In genomic region chr3R:27288202-27289135, dm6 we compare ENCODE assay signal across 1 fruit fly cellular context.
TF ChIP-seq lines count a peak whose summit lies in the region.

TSS of gene bigmax (minus strand) at chr3R:27288526.
TSS of gene Hmu (plus strand) at chr3R:27288769.

TF ChIP-seq in whole organism, embryonic, 481 proteins besides CTCF, POLR2A, EP300 and RAD21 (continued from another document and continues in another):
- peak; percentile 88 for TF ChIP-seq CG9817 (tag; optimal IDR thresholded peaks at IDR 0.05; lab: Kevin White, UChicago)
- peak; percentile 81 for TF ChIP-seq CG4424 (GFP tag; optimal IDR thresholded peaks at IDR 0.05; lab: Kevin White, UChicago)
- peak; percentile 74 for TF ChIP-seq B-H1 (GFP tag; IDR thresholded peaks at IDR 0.05; lab: Robert Waterston, UW)
- TF ChIP-seq CG17361 (GFP tag; IDR thresholded peaks at IDR 0.05; lab: Robert Waterston, UW): peak; percentile 86
- TF ChIP-seq CG10462 (GFP tag; optimal IDR thresholded peaks at IDR 0.05; lab: Kevin White, UChicago): peak; percentile 75
- peak; percentile 85 for TF ChIP-seq CG9609 (GFP tag; optimal IDR thresholded peaks at IDR 0.05; lab: Kevin White, UChicago)
- peak; percentile 61 for TF ChIP-seq esg (GFP tag; conservative IDR thresholded peaks at IDR 0.05; lab: Robert Waterston, UW)
- peak; percentile 13 for TF ChIP-seq nom (GFP tag; optimal IDR thresholded peaks at IDR 0.05; lab: Kevin White, UChicago)
- peak; percentile 86 for TF ChIP-seq dm (GFP tag; optimal IDR thresholded peaks at IDR 0.05; lab: Kevin White, UChicago)
- peak; percentile 56; the same call in 1 of the 3 replicates for TF ChIP-seq so (GFP tag; IDR thresholded peaks at IDR 0.05; lab: Robert Waterston, UW)
- TF ChIP-seq al (GFP tag; IDR thresholded peaks at IDR 0.05; lab: Robert Waterston, UW): peak; percentile 79
- TF ChIP-seq CG11085 (GFP tag; IDR thresholded peaks at IDR 0.05; lab: Robert Waterston, UW): peak; percentile 81
- peak; percentile 72 for TF ChIP-seq scrt (GFP tag; optimal IDR thresholded peaks at IDR 0.05; lab: Kevin White, UChicago)
- TF ChIP-seq CG14014 (GFP tag; IDR thresholded peaks at IDR 0.05; lab: Robert Waterston, UW): peak; percentile 77
- no peak for TF ChIP-seq cg (GFP tag; optimal IDR thresholded peaks at IDR 0.05; lab: Kevin White, UChicago)
- TF ChIP-seq CG15601 (tag; optimal IDR thresholded peaks at IDR 0.05; lab: Kevin White, UChicago): peak; percentile 86
- peak; percentile 69 for TF ChIP-seq CG4854 (GFP tag; optimal IDR thresholded peaks at IDR 0.05; lab: Kevin White, UChicago)
- TF ChIP-seq ssp (GFP tag; IDR thresholded peaks at IDR 0.05; lab: Robert Waterston, UW): peak; percentile 81
- TF ChIP-seq CG30431 (GFP tag; optimal IDR thresholded peaks at IDR 0.05; lab: Kevin White, UChicago): peak; percentile 65
- TF ChIP-seq CG10366 (GFP tag; IDR thresholded peaks at IDR 0.05; lab: Robert Waterston, UW): peak; percentile 83
- peak; percentile 71; the same call in 1 of the 3 replicates for TF ChIP-seq otp (GFP tag; IDR thresholded peaks at IDR 0.05; lab: Robert Waterston, UW)
- peak; percentile 21; the same call in 1 of the 2 replicates for TF ChIP-seq Lim3 (GFP tag; IDR thresholded peaks at IDR 0.05; lab: Robert Waterston, UW)
- TF ChIP-seq CG9876 (GFP tag; optimal IDR thresholded peaks at IDR 0.05; lab: Kevin White, UChicago): peak; percentile 93
- peak; percentile 63 for TF ChIP-seq CG17385 (GFP tag; optimal IDR thresholded peaks at IDR 0.05; lab: Kevin White, UChicago)
- TF ChIP-seq wor (GFP tag; IDR thresholded peaks at IDR 0.05; lab: Robert Waterston, UW): peak; percentile 66
- TF ChIP-seq fd3F (GFP tag; optimal IDR thresholded peaks at IDR 0.05; lab: Kevin White, UChicago): peak; percentile 70
- TF ChIP-seq gcm2 (GFP tag; optimal IDR thresholded peaks at IDR 0.05; lab: Kevin White, UChicago): peak; percentile 50
- peak; percentile 94 for TF ChIP-seq lilli (GFP tag; optimal IDR thresholded peaks at IDR 0.05; lab: Kevin White, UChicago)
- TF ChIP-seq trem (tag; optimal IDR thresholded peaks at IDR 0.05; lab: Kevin White, UChicago): peak; percentile 91
- TF ChIP-seq Dbx (GFP tag; IDR thresholded peaks at IDR 0.05; lab: Robert Waterston, UW): peak; percentile 92
- TF ChIP-seq slou (GFP tag; optimal IDR thresholded peaks at IDR 0.05; lab: Kevin White, UChicago): peak; percentile 63
- TF ChIP-seq CG14710 (tag; optimal IDR thresholded peaks at IDR 0.05; lab: Kevin White, UChicago): peak; percentile 88
- TF ChIP-seq Gsc (GFP tag; IDR thresholded peaks at IDR 0.05; lab: Robert Waterston, UW): no peak
- peak; percentile 87 for TF ChIP-seq Xrp1 (GFP tag; IDR thresholded peaks at IDR 0.05; lab: Robert Waterston, UW)
- TF ChIP-seq cas (GFP tag; IDR thresholded peaks at IDR 0.05; lab: Robert Waterston, UW): peak; percentile 71
- TF ChIP-seq CG34376 (GFP tag; optimal IDR thresholded peaks at IDR 0.05; lab: Kevin White, UChicago): peak; percentile 87
- peak; percentile 56 for TF ChIP-seq da (GFP tag; optimal IDR thresholded peaks at IDR 0.05; lab: Kevin White, UChicago)
- TF ChIP-seq CG6175 (GFP tag; IDR thresholded peaks at IDR 0.05; lab: Robert Waterston, UW): peak; percentile 64; the same call in 1 of the 3 replicates
- no peak for TF ChIP-seq btn (GFP tag; optimal IDR thresholded peaks at IDR 0.05; lab: Kevin White, UChicago)
- peak; percentile 86 for TF ChIP-seq CG13424 (tag; optimal IDR thresholded peaks at IDR 0.05; lab: Kevin White, UChicago)
- peak; percentile 86 for TF ChIP-seq Side (GFP tag; optimal IDR thresholded peaks at IDR 0.05; lab: Kevin White, UChicago)
- TF ChIP-seq YL-1 (GFP tag; optimal IDR thresholded peaks at IDR 0.05; lab: Kevin White, UChicago): peak; percentile 94
- 0 out of 2 replicates have a peak, but pooled peaks have one; percentile 10 for TF ChIP-seq Ravus (GFP tag; IDR thresholded peaks at IDR 0.05; lab: Robert Waterston, UW)
- TF ChIP-seq Oli (tag; optimal IDR thresholded peaks at IDR 0.05; lab: Kevin White, UChicago): peak; percentile 68
- TF ChIP-seq CG4820 (GFP tag; optimal IDR thresholded peaks at IDR 0.05; lab: Kevin White, UChicago): peak; percentile 82
- TF ChIP-seq CG6854 (GFP tag; optimal IDR thresholded peaks at IDR 0.05; lab: Kevin White, UChicago): peak; percentile 59
- peak; percentile 69 for TF ChIP-seq CG10147 (GFP tag; optimal IDR thresholded peaks at IDR 0.05; lab: Kevin White, UChicago)
- TF ChIP-seq ftz-f1 (GFP tag; optimal IDR thresholded peaks at IDR 0.05; lab: Kevin White, UChicago): peak; percentile 95
- TF ChIP-seq HLH4C (GFP tag; IDR thresholded peaks at IDR 0.05; lab: Robert Waterston, UW; ENCODE audit: partially characterized antibody): peak; percentile 83
- no peak for TF ChIP-seq D (optimal IDR thresholded peaks at IDR 0.05; lab: Kevin White, UChicago)
- peak; percentile 53 for TF ChIP-seq D (GFP tag; optimal IDR thresholded peaks at IDR 0.05; lab: Kevin White, UChicago)
- peak; percentile 54; the same call in 1 of the 2 replicates for TF ChIP-seq rib (GFP tag; IDR thresholded peaks at IDR 0.05; lab: Robert Waterston, UW)
- TF ChIP-seq Rx (GFP tag; IDR thresholded peaks at IDR 0.05; lab: Robert Waterston, UW): peak; percentile 56; the same call in 1 of the 2 replicates
- TF ChIP-seq h (optimal IDR thresholded peaks at IDR 0.05; lab: Kevin White, UChicago): no peak
- peak; percentile 91 for TF ChIP-seq CG12769 (tag; optimal IDR thresholded peaks at IDR 0.05; lab: Kevin White, UChicago)
- TF ChIP-seq CG8944 (GFP tag; optimal IDR thresholded peaks at IDR 0.05; lab: Kevin White, UChicago): peak; percentile 92
- peak; percentile 70 for TF ChIP-seq Nf-YC (tag; optimal IDR thresholded peaks at IDR 0.05; lab: Kevin White, UChicago)
- peak; percentile 67 for TF ChIP-seq Dref (GFP tag; IDR thresholded peaks at IDR 0.05; lab: Robert Waterston, UW)
- TF ChIP-seq CG15696 (tag; optimal IDR thresholded peaks at IDR 0.05; lab: Kevin White, UChicago): peak; percentile 62
- TF ChIP-seq lbe (GFP tag; optimal IDR thresholded peaks at IDR 0.05; lab: Kevin White, UChicago): peak; percentile 55
- peak; percentile 87 for TF ChIP-seq fu2 (GFP tag; optimal IDR thresholded peaks at IDR 0.05; lab: Kevin White, UChicago)
- peak; percentile 96 for TF ChIP-seq knrl (GFP tag; IDR thresholded peaks at IDR 0.05; lab: Robert Waterston, UW; ENCODE audit: partially characterized antibody)
- peak; percentile 63 for TF ChIP-seq CG4404 (GFP tag; IDR thresholded peaks at IDR 0.05; lab: Robert Waterston, UW)
- peak; percentile 80 for TF ChIP-seq HLH3B (GFP tag; IDR thresholded peaks at IDR 0.05; lab: Robert Waterston, UW)
- TF ChIP-seq CG2129 (GFP tag; IDR thresholded peaks at IDR 0.05; lab: Robert Waterston, UW; ENCODE audit: partially characterized antibody): peak; percentile 87
- peak; percentile 79 for TF ChIP-seq klu (GFP tag; IDR thresholded peaks at IDR 0.05; lab: Robert Waterston, UW)
- TF ChIP-seq z (GFP tag; IDR thresholded peaks at IDR 0.05; lab: Robert Waterston, UW): no peak
- peak; percentile 85 for TF ChIP-seq Atf-2 (GFP tag; optimal IDR thresholded peaks at IDR 0.05; lab: Kevin White, UChicago)
- TF ChIP-seq CG10543 (GFP tag; optimal IDR thresholded peaks at IDR 0.05; lab: Kevin White, UChicago): peak; percentile 79
- TF ChIP-seq sc (optimal IDR thresholded peaks at IDR 0.05; lab: Kevin White, UChicago): no peak
- TF ChIP-seq sc (GFP tag; optimal IDR thresholded peaks at IDR 0.05; lab: Kevin White, UChicago): peak; percentile 3
- peak; percentile 91 for TF ChIP-seq CG14441 (GFP tag; IDR thresholded peaks at IDR 0.05; lab: Robert Waterston, UW)
- TF ChIP-seq CG7372 (GFP tag; IDR thresholded peaks at IDR 0.05; lab: Robert Waterston, UW): peak; percentile 81
- TF ChIP-seq Six4 (GFP tag; optimal IDR thresholded peaks at IDR 0.05; lab: Kevin White, UChicago): peak; percentile 61
- peak; percentile 81 for TF ChIP-seq CG16863 (GFP tag; optimal IDR thresholded peaks at IDR 0.05; lab: Kevin White, UChicago)
- TF ChIP-seq E2f1 (GFP tag; IDR thresholded peaks at IDR 0.05; lab: Robert Waterston, UW): peak; percentile 78
- TF ChIP-seq Pdp1 (GFP tag; optimal IDR thresholded peaks at IDR 0.05; lab: Kevin White, UChicago): peak; percentile 82 to 85
- TF ChIP-seq zfh1 (GFP tag; IDR thresholded peaks at IDR 0.05; lab: Robert Waterston, UW): peak; percentile 81
- peak; percentile 68 for TF ChIP-seq schlank (tag; optimal IDR thresholded peaks at IDR 0.05; lab: Kevin White, UChicago)
- peak; percentile 87 for TF ChIP-seq CG15514 (GFP tag; optimal IDR thresholded peaks at IDR 0.05; lab: Kevin White, UChicago)
- peak; percentile 45; the same call in 1 of the 2 replicates for TF ChIP-seq Nf-YA (GFP tag; IDR thresholded peaks at IDR 0.05; lab: Robert Waterston, UW)
- TF ChIP-seq ATbp (GFP tag; optimal IDR thresholded peaks at IDR 0.05; lab: Kevin White, UChicago): peak; percentile 21
- TF ChIP-seq hth (optimal IDR thresholded peaks at IDR 0.05; lab: Kevin White, UChicago): no peak
- peak; percentile 27 for TF ChIP-seq CG12299 (tag; optimal IDR thresholded peaks at IDR 0.05; lab: Kevin White, UChicago)
- peak; percentile 91 for TF ChIP-seq CG1603 (tag; optimal IDR thresholded peaks at IDR 0.05; lab: Kevin White, UChicago)
- TF ChIP-seq CG4360 (GFP tag; IDR thresholded peaks at IDR 0.05; lab: Robert Waterston, UW): no peak
- TF ChIP-seq Med (GFP tag; lab: Kevin White, UChicago): peak; percentile 99
- no peak for TF ChIP-seq prd (optimal IDR thresholded peaks at IDR 0.05; lab: Kevin White, UChicago)
- peak; percentile 84 for TF ChIP-seq prd (GFP tag; IDR thresholded peaks at IDR 0.05; lab: Robert Waterston, UW)
- TF ChIP-seq fd96Cb (tag; optimal IDR thresholded peaks at IDR 0.05; lab: Kevin White, UChicago): peak; percentile 78
- peak; percentile 88 for TF ChIP-seq CG17829 (tag; optimal IDR thresholded peaks at IDR 0.05; lab: Kevin White, UChicago)
- TF ChIP-seq kni (GFP tag; optimal IDR thresholded peaks at IDR 0.05; lab: Kevin White, UChicago): peak; percentile 29
- peak; percentile 65; the same call in 2 of the 3 replicates for TF ChIP-seq CG3726 (GFP tag; IDR thresholded peaks at IDR 0.05; lab: Robert Waterston, UW)
- peak; percentile 89 for TF ChIP-seq HmgZ (tag; optimal IDR thresholded peaks at IDR 0.05; lab: Kevin White, UChicago)
- peak; percentile 85 for TF ChIP-seq tx (GFP tag; optimal IDR thresholded peaks at IDR 0.05; lab: Kevin White, UChicago)
- no peak for TF ChIP-seq Tbp (GFP tag; optimal IDR thresholded peaks at IDR 0.05; lab: Kevin White, UChicago)
- peak; percentile 87 to 89 for TF ChIP-seq chif (GFP tag; optimal IDR thresholded peaks at IDR 0.05; lab: Kevin White, UChicago)
- no peak for TF ChIP-seq sima (GFP tag; optimal IDR thresholded peaks at IDR 0.05; lab: Kevin White, UChicago)
- peak; percentile 36 for TF ChIP-seq CG10565 (GFP tag; optimal IDR thresholded peaks at IDR 0.05; lab: Kevin White, UChicago)
- peak; percentile 83 for TF ChIP-seq shn (GFP tag; optimal IDR thresholded peaks at IDR 0.05; lab: Kevin White, UChicago)
- TF ChIP-seq slp2 (GFP tag; optimal IDR thresholded peaks at IDR 0.05; lab: Kevin White, UChicago): peak; percentile 73
- peak; percentile 36 for TF ChIP-seq odd (GFP tag; optimal IDR thresholded peaks at IDR 0.05; lab: Kevin White, UChicago)
- peak; percentile 85 for TF ChIP-seq Dip3 (GFP tag; optimal IDR thresholded peaks at IDR 0.05; lab: Kevin White, UChicago)
- TF ChIP-seq Oaz (GFP tag; IDR thresholded peaks at IDR 0.05; lab: Robert Waterston, UW): peak; percentile 72
- peak; percentile 82 for TF ChIP-seq CG9727 (GFP tag; optimal IDR thresholded peaks at IDR 0.05; lab: Kevin White, UChicago)
- no peak for TF ChIP-seq fd102C (GFP tag; optimal IDR thresholded peaks at IDR 0.05; lab: Kevin White, UChicago)
- no peak for TF ChIP-seq CkIIα-i1 (GFP tag; IDR thresholded peaks at IDR 0.05; lab: Robert Waterston, UW)
- no peak for TF ChIP-seq HLHmδ (GFP tag; optimal IDR thresholded peaks at IDR 0.05; lab: Kevin White, UChicago)
- TF ChIP-seq Eip74EF (GFP tag; optimal IDR thresholded peaks at IDR 0.05; lab: Kevin White, UChicago): peak in 1 of 2 experiments; percentile 49
- peak; percentile 77 for TF ChIP-seq GATAe (GFP tag; conservative IDR thresholded peaks at IDR 0.05; lab: Robert Waterston, UW)
- TF ChIP-seq ewg (GFP tag; optimal IDR thresholded peaks at IDR 0.05; lab: Kevin White, UChicago): peak; percentile 73
- TF ChIP-seq az2 (GFP tag; optimal IDR thresholded peaks at IDR 0.05; lab: Kevin White, UChicago): peak; percentile 77
- TF ChIP-seq crc (GFP tag; optimal IDR thresholded peaks at IDR 0.05; lab: Kevin White, UChicago): peak; percentile 88
- peak; percentile 74; the same call in 2 of the 3 replicates for TF ChIP-seq jigr1 (GFP tag; IDR thresholded peaks at IDR 0.05; lab: Robert Waterston, UW)
- peak; percentile 51 for TF ChIP-seq Jarid2 (GFP tag; optimal IDR thresholded peaks at IDR 0.05; lab: Kevin White, UChicago)
- TF ChIP-seq Bteb2 (GFP tag; optimal IDR thresholded peaks at IDR 0.05; lab: Kevin White, UChicago): peak; percentile 88
- peak; percentile 85 for TF ChIP-seq CoRest (tag; optimal IDR thresholded peaks at IDR 0.05; lab: Kevin White, UChicago)
- TF ChIP-seq CG8924 (tag; optimal IDR thresholded peaks at IDR 0.05; lab: Kevin White, UChicago): peak; percentile 80
- peak; percentile 53 for TF ChIP-seq CG5245 (GFP tag; optimal IDR thresholded peaks at IDR 0.05; lab: Kevin White, UChicago)
- TF ChIP-seq CG12071 (GFP tag; optimal IDR thresholded peaks at IDR 0.05; lab: Kevin White, UChicago): peak; percentile 67
- TF ChIP-seq bowl (GFP tag; IDR thresholded peaks at IDR 0.05; lab: Robert Waterston, UW): 0 out of 2 replicates have a peak, but pooled peaks have one; percentile 20
- TF ChIP-seq Elba2 (GFP tag; optimal IDR thresholded peaks at IDR 0.05; lab: Kevin White, UChicago): no peak
- TF ChIP-seq bab2 (GFP tag; optimal IDR thresholded peaks at IDR 0.05; lab: Kevin White, UChicago): peak; percentile 92
- peak; percentile 4 for TF ChIP-seq cato (GFP tag; optimal IDR thresholded peaks at IDR 0.05; lab: Kevin White, UChicago; ENCODE audit: borderline replicate concordance)
- peak; percentile 62 for TF ChIP-seq CG6683 (GFP tag; optimal IDR thresholded peaks at IDR 0.05; lab: Kevin White, UChicago)
- peak; percentile 89 for TF ChIP-seq jumu (GFP tag; optimal IDR thresholded peaks at IDR 0.05; lab: Kevin White, UChicago)
- TF ChIP-seq Hand (GFP tag; optimal IDR thresholded peaks at IDR 0.05; lab: Kevin White, UChicago): peak; percentile 17
- TF ChIP-seq pita (GFP tag; optimal IDR thresholded peaks at IDR 0.05; lab: Kevin White, UChicago): no peak
- peak; percentile 13 for TF ChIP-seq ab (GFP tag; optimal IDR thresholded peaks at IDR 0.05; lab: Kevin White, UChicago)
- TF ChIP-seq CG6689 (GFP tag; IDR thresholded peaks at IDR 0.05; lab: Robert Waterston, UW): peak; percentile 79
- peak; percentile 88 for TF ChIP-seq CG1792 (GFP tag; optimal IDR thresholded peaks at IDR 0.05; lab: Kevin White, UChicago)
